Worm (Caenorhabditis elegans) whole organism, young adult: Measurements from ENCODE around the gene F02D8.1.

Experiments
- B0035.1 ChIP-seq: sonication (generic microtip); optimal IDR thresholded peaks from 2 replicates; lab custom pipeline; 2016; ENCODE audit warnings: missing genetic modification characterization, mild to moderate bottlenecking, missing compliant biosample characterization, missing genotype, missing genetic modification reagents
- B0261.1 ChIP-seq: sonication (generic microtip); optimal IDR thresholded peaks from 2 replicates; lab custom pipeline; 2016; ENCODE audit warnings: mild to moderate bottlenecking, missing genetic modification characterization, moderate library complexity, missing compliant biosample characterization
- B0336.3 ChIP-seq: fragments of 200-800 bp; sonication (Bioruptor generic); IDR thresholded peaks from 2 replicates; pipeline ENCODE4 v1.3.6; 2022; ENCODE audit warnings: missing genetic modification characterization, missing compliant biosample characterization
- F10E7.11 ChIP-seq: sonication (generic microtip); optimal IDR thresholded peaks from 2 replicates; lab custom pipeline; 2017; ENCODE audit warnings: mild to moderate bottlenecking, missing genetic modification characterization, moderate library complexity, missing compliant biosample characterization
- F37B4.10 ChIP-seq: fragments of 200-800 bp; sonication (Bioruptor generic); IDR thresholded peaks from 2 replicates; pipeline ENCODE4 v1.3.6; 2022; ENCODE audit warnings: missing genetic modification characterization, missing compliant biosample characterization
- akir-1 ChIP-seq: fragments of 200-800 bp; sonication (Bioruptor generic); optimal IDR thresholded peaks from 2 replicates; lab custom pipeline; 2018; ENCODE audit warnings: mild to moderate bottlenecking, missing genetic modification characterization, moderate library complexity, missing compliant biosample characterization
- athp-1 ChIP-seq: sonication (generic microtip); optimal IDR thresholded peaks from 2 replicates; lab custom pipeline; 2017; ENCODE audit warnings: mild to moderate bottlenecking, missing genetic modification characterization, missing compliant biosample characterization
- attf-5 ChIP-seq: fragments of 200-800 bp; sonication (Bioruptor generic); optimal IDR thresholded peaks from 2 replicates; lab custom pipeline; 2018; ENCODE audit warnings: mild to moderate bottlenecking, missing genetic modification characterization, missing compliant biosample characterization
- bed-2 ChIP-seq: fragments of 200-800 bp; sonication (Bioruptor generic); IDR thresholded peaks from 2 replicates; pipeline ENCODE4 v1.3.6; 2022; ENCODE audit warnings: missing genetic modification reagents, missing genetic modification characterization, missing compliant biosample characterization
- ccch-3 ChIP-seq: fragments of 200-800 bp; sonication (Bioruptor generic); optimal IDR thresholded peaks from 2 replicates; lab custom pipeline; 2018; ENCODE audit warnings: mild to moderate bottlenecking, missing genetic modification characterization, missing compliant biosample characterization
- ceh-100 ChIP-seq: fragments of 200-800 bp; sonication (Bioruptor generic); IDR thresholded peaks from 2 replicates; pipeline ENCODE4 v1.3.6; 2022; ENCODE audit warnings: missing genetic modification reagents, missing genetic modification characterization, missing compliant biosample characterization
- ceh-79 ChIP-seq: sonication (generic microtip); optimal IDR thresholded peaks from 2 replicates; lab custom pipeline; 2017; ENCODE audit warnings: mild to moderate bottlenecking, missing genetic modification characterization, missing compliant biosample characterization
- dox-1 ChIP-seq: fragments of 200-800 bp; sonication (Bioruptor generic); IDR thresholded peaks from 2 replicates; pipeline ENCODE4 v1.3.6; 2022; ENCODE audit warnings: missing genetic modification reagents, missing genetic modification characterization, missing compliant biosample characterization
- dpff-1 ChIP-seq: sonication (generic microtip); optimal IDR thresholded peaks from 2 replicates; lab custom pipeline; 2017; ENCODE audit warnings: mild to moderate bottlenecking, missing genetic modification characterization, missing compliant biosample characterization
- dpl-1 ChIP-seq: fragments of 150-350 bp; optimal IDR thresholded peaks from 2 replicates; lab custom pipeline; 2014; ENCODE audit warnings: missing biosample characterization, missing genetic modification reagents, missing genetic modification characterization
- egrh-3 ChIP-seq: fragments of 200-800 bp; sonication (Bioruptor generic); IDR thresholded peaks from 2 replicates; pipeline ENCODE4 v1.3.6; 2022; ENCODE audit warnings: missing genetic modification reagents, missing genetic modification characterization, missing compliant biosample characterization
- ekl-4 ChIP-seq: fragments of 200-800 bp; sonication (Bioruptor generic); IDR thresholded peaks from 2 replicates; pipeline ENCODE4 v1.3.6; 2022; ENCODE audit warnings: missing genetic modification reagents, missing genetic modification characterization, missing compliant biosample characterization
- gei-17 ChIP-seq: fragments of 200-800 bp; sonication (Bioruptor generic); optimal IDR thresholded peaks from 2 replicates; lab custom pipeline; 2018; ENCODE audit warnings: mild to moderate bottlenecking, missing genetic modification characterization, missing compliant biosample characterization
- hlh-12 ChIP-seq: sonication (generic microtip); optimal IDR thresholded peaks from 2 replicates; lab custom pipeline; 2016; ENCODE audit warnings: missing genetic modification characterization, missing compliant biosample characterization
- hlh-26 ChIP-seq: fragments of 200-800 bp; sonication (Bioruptor generic); conservative IDR thresholded peaks from 2 replicates; pipeline ENCODE4 v1.3.6; 2022; ENCODE audit warnings: missing genetic modification reagents, missing genetic modification characterization, missing compliant biosample characterization
- hmg-1.2 ChIP-seq: fragments of 200-800 bp; sonication (Bioruptor generic); IDR thresholded peaks from 2 replicates; pipeline ENCODE4 v1.3.6; 2022; ENCODE audit warnings: missing genetic modification reagents, missing genetic modification characterization, missing compliant biosample characterization
- hmg-20 ChIP-seq: fragments of 200-800 bp; sonication (Bioruptor generic); IDR thresholded peaks from 2 replicates; pipeline ENCODE4 v1.3.6; 2022; ENCODE audit warnings: missing genetic modification reagents, missing genetic modification characterization, missing compliant biosample characterization
- hsf-1 ChIP-seq: fragments of 200-800 bp; sonication (Bioruptor generic); IDR thresholded peaks from 2 replicates; pipeline ENCODE4 v1.3.6; 2022; ENCODE audit warnings: missing genetic modification reagents, missing genetic modification characterization, missing compliant biosample characterization
- lag-1 ChIP-seq: fragments of 200-800 bp; sonication (Bioruptor generic); IDR thresholded peaks from 2 replicates; pipeline ENCODE4 v1.3.6; 2022; ENCODE audit warnings: missing genetic modification reagents, missing genetic modification characterization, missing compliant biosample characterization
- let-607 ChIP-seq, 2 experiments: fragments of 200-800 bp in 1 of 2; sonication (Bioruptor generic) in 1 of 2; sonication (generic microtip) in 1 of 2; optimal IDR thresholded peaks; 2 replicates each; lab custom pipeline; 2016 to 2018; ENCODE audit warnings: mild to moderate bottlenecking in 2 of 2, missing compliant biosample characterization in 2 of 2, missing genetic modification characterization in 2 of 2, moderate library complexity in 2 of 2, missing genotype in 1 of 2
- lin-35 ChIP-seq, 3 experiments: fragments of 150-350 bp in 2 of 3; sonication (generic microtip) in 1 of 3; optimal IDR thresholded peaks; 2 replicates each; lab custom pipeline; 2014 to 2018; ENCODE audit warnings: missing biosample characterization in 3 of 3, missing genetic modification characterization in 3 of 3, missing genetic modification reagents in 3 of 3
- lsl-1 ChIP-seq: fragments of 200-800 bp; sonication (Bioruptor generic); optimal IDR thresholded peaks from 2 replicates; lab custom pipeline; 2018; ENCODE audit warnings: mild to moderate bottlenecking, missing genetic modification characterization, moderate library complexity, missing compliant biosample characterization
- madf-3 ChIP-seq: fragments of 200-800 bp; sonication (Bioruptor generic); IDR thresholded peaks from 2 replicates; pipeline ENCODE4 v1.3.6; 2022; ENCODE audit warnings: missing genetic modification reagents, missing genetic modification characterization, missing compliant biosample characterization
- madf-6 ChIP-seq: fragments of 200-800 bp; sonication (Bioruptor generic); IDR thresholded peaks from 2 replicates; pipeline ENCODE4 v1.3.6; 2022; ENCODE audit warnings: missing genetic modification reagents, missing genetic modification characterization, missing compliant biosample characterization
- madf-8 ChIP-seq: fragments of 200-800 bp; sonication (Bioruptor generic); conservative IDR thresholded peaks from 2 replicates; pipeline ENCODE4 v1.3.6; 2022; ENCODE audit warnings: missing genetic modification reagents, missing genetic modification characterization, missing compliant biosample characterization
- nfya-2 ChIP-seq: fragments of 200-800 bp; sonication (Bioruptor generic); IDR thresholded peaks from 2 replicates; pipeline ENCODE4 v1.3.6; 2022; ENCODE audit warnings: missing genetic modification reagents, missing genetic modification characterization, missing compliant biosample characterization
- nhr-120 ChIP-seq: fragments of 200-800 bp; sonication (Bioruptor generic); IDR thresholded peaks from 2 replicates; pipeline ENCODE4 v1.3.6; 2022; ENCODE audit warnings: missing genetic modification characterization, missing compliant biosample characterization
- nhr-27 ChIP-seq: fragments of 200-800 bp; sonication (Bioruptor generic); optimal IDR thresholded peaks from 2 replicates; lab custom pipeline; 2018; ENCODE audit warnings: mild to moderate bottlenecking, missing genetic modification characterization, moderate library complexity, missing compliant biosample characterization
- nhr-90 ChIP-seq: sonication (generic microtip); optimal IDR thresholded peaks from 2 replicates; lab custom pipeline; 2016; ENCODE audit warnings: missing genotype, mild to moderate bottlenecking, missing genetic modification characterization, missing compliant biosample characterization
- rec-8 ChIP-seq, 2 experiments: sonication (generic microtip); optimal IDR thresholded peaks; 2 replicates each; lab custom pipeline; 2016; ENCODE audit warnings: mild to moderate bottlenecking in 2 of 2, missing genetic modification characterization in 2 of 2, missing genetic modification reagents in 2 of 2, missing genotype in 2 of 2, missing biosample characterization in 1 of 2, missing compliant biosample characterization in 1 of 2, moderate library complexity in 1 of 2
- rpc-1 ChIP-seq, 2 experiments: fragments of 150-350 bp in 1 of 2; sonication (generic microtip) in 1 of 2; optimal IDR thresholded peaks; 2 replicates each; lab custom pipeline; 2014 to 2018; ENCODE audit warnings: missing biosample characterization in 1 of 2, missing genetic modification characterization in 1 of 2, missing genetic modification reagents in 1 of 2, missing genotype in 1 of 2
- somi-1 ChIP-seq: fragments of 200-800 bp; sonication (Bioruptor generic); optimal IDR thresholded peaks from 2 replicates; lab custom pipeline; 2018; ENCODE audit warnings: mild to moderate bottlenecking, missing genetic modification characterization, missing compliant biosample characterization
- unc-62 ChIP-seq: fragments of 150-350 bp; optimal IDR thresholded peaks from 2 replicates; lab custom pipeline; 2014; ENCODE audit warnings: missing biosample characterization, missing genetic modification reagents, missing genetic modification characterization
- ztf-26 ChIP-seq: sonication (generic microtip); optimal IDR thresholded peaks from 2 replicates; lab custom pipeline; 2017; ENCODE audit warnings: missing genetic modification characterization, missing compliant biosample characterization

Gene F02D8.1

ce11 chrV:14978205-14978751, at the start of gene F02D8.1, which contains the start of gene grd-12:
Gene F02D8.1 (minus strand): TSS chrV:14978701.
Gene grd-12 (plus strand): TSS chrV:14978505.
- TF ChIP-seq egrh-3 (GFP tag; lab: Robert Waterston, UW) (no peak), somi-1 (no peak), hmg-1.2 (no peak), rec-8 (tag; optimal IDR thresholded peaks at IDR 0.05; lab: Kevin White, UChicago) (no peak), dox-1 (no peak), F10E7.11 (tag; lab: Kevin White, UChicago) (no peak), ztf-26 (tag; lab: Kevin White, UChicago) (no peak), lag-1 (GFP tag; lab: Robert Waterston, UW) (no peak), B0261.1 (tag; lab: Kevin White, UChicago) (no peak), dpff-1 (tag; lab: Kevin White, UChicago) (no peak)

ce11 chrV:15023544-15023943, 45.0 kb upstream of the F02D8.1 start, which contains the start of gene F14H8.4:
Gene F14H8.4 (plus strand): TSS chrV:15023844.
- no peak for TF ChIP-seq nhr-27 (tag; lab: Kevin White, UChicago)
- no peak for TF ChIP-seq hmg-1.2
- TF ChIP-seq bed-2, result no peak
- no peak for TF ChIP-seq madf-3 (GFP tag; lab: Robert Waterston, UW)
- no peak for TF ChIP-seq hmg-20 (GFP tag; lab: Robert Waterston, UW)
- no peak for TF ChIP-seq madf-6 (GFP tag; lab: Robert Waterston, UW)
- no peak for TF ChIP-seq ekl-4 (GFP tag; lab: Robert Waterston, UW)
- TF ChIP-seq akir-1 (GFP tag; lab: Kevin White, UChicago), result no peak
- no peak for TF ChIP-seq hlh-26
- TF ChIP-seq nhr-120, result no peak
- no peak for TF ChIP-seq ccch-3 (GFP tag; lab: Kevin White, UChicago)
- no peak for TF ChIP-seq dox-1
- TF ChIP-seq rpc-1 (optimal IDR thresholded peaks at IDR 0.05; lab: Kevin White, UChicago), result no peak
- no peak for TF ChIP-seq rpc-1 (tag; optimal IDR thresholded peaks at IDR 0.05; lab: Kevin White, UChicago)
- TF ChIP-seq B0035.1, result no peak
- no peak for TF ChIP-seq F37B4.10 (GFP tag; lab: Robert Waterston, UW)
- no peak for TF ChIP-seq dpl-1 (GFP tag; lab: Kevin White, UChicago)
- no peak for TF ChIP-seq let-607 (tag; optimal IDR thresholded peaks at IDR 0.05; lab: Kevin White, UChicago)
- no peak for TF ChIP-seq ceh-79 (tag; lab: Kevin White, UChicago)
- TF ChIP-seq attf-5, result no peak
- TF ChIP-seq, all 124 proteins: peak for 0

ce11 chrV:15020732-15021131, 42.2 kb upstream of the F02D8.1 start, which contains the start of gene F14H8.5:
Gene F14H8.5 (plus strand): TSS chrV:15021032.
- TF ChIP-seq nhr-90, result no peak
- no peak for TF ChIP-seq madf-8
- no peak for TF ChIP-seq gei-17 (GFP tag; lab: Kevin White, UChicago)
- no peak for TF ChIP-seq lag-1 (GFP tag; lab: Robert Waterston, UW)
- TF ChIP-seq lsl-1 (GFP tag; lab: Kevin White, UChicago), result no peak
- no peak for TF ChIP-seq hlh-12 (tag; lab: Kevin White, UChicago)
- no peak for TF ChIP-seq attf-5
- no peak for TF ChIP-seq athp-1 (tag; lab: Kevin White, UChicago)
- no peak for TF ChIP-seq nfya-2 (GFP tag; lab: Robert Waterston, UW)
- no peak for TF ChIP-seq B0336.3 (GFP tag; lab: Robert Waterston, UW)
- no peak for TF ChIP-seq ceh-100
- TF ChIP-seq hsf-1 (GFP tag; lab: Robert Waterston, UW), result no peak
- TF ChIP-seq unc-62, result no peak
- TF ChIP-seq lin-35 (GFP tag; optimal IDR thresholded peaks at IDR 0.05; lab: Kevin White, UChicago), result no peak
- no peak for TF ChIP-seq ceh-79 (tag; lab: Kevin White, UChicago)
